Fruit fly (Drosophila melanogaster): Measurements from ENCODE around the gene CG6136.

Gene CG6136

dm6 chr3R:15366839-15367238 is 5.2 kb downstream of the CG6136 start (continued):
- TF ChIP-seq pdm3 (GFP tag; optimal IDR thresholded peaks at IDR 0.05): no peak
- no peak for TF ChIP-seq ss (GFP tag; optimal IDR thresholded peaks at IDR 0.05)
- TF ChIP-seq vri (GFP tag; optimal IDR thresholded peaks at IDR 0.05): no peak
- no peak for TF ChIP-seq CG11762 (GFP tag; optimal IDR thresholded peaks at IDR 0.05; ENCODE audit: insufficient read depth)
- peak; percentile 94 for TF ChIP-seq svp (GFP tag)
- TF ChIP-seq CG3919 (GFP tag; optimal IDR thresholded peaks at IDR 0.05): no peak
- no peak for TF ChIP-seq Sox102F (GFP tag; optimal IDR thresholded peaks at IDR 0.05)

dm6 chr3R:15363608-15364007 is 8.4 kb downstream of the CG6136 start, which contains the start of gene CG6171:
CG6171 (minus strand) TSS chr3R:15363857.
- peak; percentile 34 for TF ChIP-seq esn (GFP tag; optimal IDR thresholded peaks at IDR 0.05)
- peak; percentile 52 for TF ChIP-seq Eip78C (GFP tag)
- TF ChIP-seq cyc (GFP tag; optimal IDR thresholded peaks at IDR 0.05): no peak

- TF ChIP-seq CG8119 (GFP tag; IDR thresholded peaks at IDR 0.05) (no peak), eg (GFP tag; IDR thresholded peaks at IDR 0.05) (no peak), CG34406 (GFP tag; optimal IDR thresholded peaks at IDR 0.05) (no peak), CG11294 (GFP tag; IDR thresholded peaks at IDR 0.05) (no peak), fkh (GFP tag; optimal IDR thresholded peaks at IDR 0.05) (no peak), dac (GFP tag; optimal IDR thresholded peaks at IDR 0.05) (no peak), OdsH (GFP tag; optimal IDR thresholded peaks at IDR 0.05) (no peak), lz (GFP tag; optimal IDR thresholded peaks at IDR 0.05) (no peak), Eip75B (GFP tag; optimal IDR thresholded peaks at IDR 0.05) (no peak), CG31627 (GFP tag; optimal IDR thresholded peaks at IDR 0.05) (no peak), CG10631 (GFP tag; optimal IDR thresholded peaks at IDR 0.05) (no peak), CG9139 (GFP tag; optimal IDR thresholded peaks at IDR 0.05) (no peak), cyc (GFP tag; optimal IDR thresholded peaks at IDR 0.05) (no peak), CG3919 (GFP tag; optimal IDR thresholded peaks at IDR 0.05) (no peak), CG8319 (GFP tag; optimal IDR thresholded peaks at IDR 0.05) (no peak), fd59A (GFP tag; optimal IDR thresholded peaks at IDR 0.05) (no peak), Hr38 (GFP tag; optimal IDR thresholded peaks at IDR 0.05) (no peak)
Measured at dm6 chr3R:15361490-15361889, 10.5 kb downstream of the CG6136 start, which contains the start of the genes Cog2 and Trax. Cog2 (minus strand) TSS chr3R:15361657. Trax (plus strand) TSS chr3R:15361692.

- TF ChIP-seq dac (GFP tag; optimal IDR thresholded peaks at IDR 0.05) (peak; percentile 72), Hr38 (GFP tag; optimal IDR thresholded peaks at IDR 0.05) (no peak), CG11294 (GFP tag; IDR thresholded peaks at IDR 0.05) (peak; percentile 67; the same call in 1 of the 2 replicates), CG8119 (GFP tag; IDR thresholded peaks at IDR 0.05) (peak; percentile 63; the same call in 2 of the 3 replicates), OdsH (GFP tag; optimal IDR thresholded peaks at IDR 0.05) (no peak), Eip75B (GFP tag; optimal IDR thresholded peaks at IDR 0.05) (no peak), CG8632 (GFP tag; optimal IDR thresholded peaks at IDR 0.05) (peak; percentile 73), CG6808 (GFP tag; optimal IDR thresholded peaks at IDR 0.05) (no peak), dsx (GFP tag; optimal IDR thresholded peaks at IDR 0.05; ENCODE audit: poor library complexity, severe bottlenecking) (peak; percentile 9), CG10669 (GFP tag; optimal IDR thresholded peaks at IDR 0.05) (peak; percentile 100), Hr4 (GFP tag; optimal IDR thresholded peaks at IDR 0.05) (no peak), CG6854 (GFP tag; optimal IDR thresholded peaks at IDR 0.05) (peak; percentile 80), lz (GFP tag; optimal IDR thresholded peaks at IDR 0.05) (peak; percentile 74), salr (GFP tag; optimal IDR thresholded peaks at IDR 0.05) (peak in 1 of 2 experiments; percentile 62), Hr39 (GFP tag; optimal IDR thresholded peaks at IDR 0.05) (no peak), CG11762 (GFP tag; optimal IDR thresholded peaks at IDR 0.05; ENCODE audit: insufficient read depth) (peak; percentile 75), Blimp-1 (GFP tag; optimal IDR thresholded peaks at IDR 0.05) (peak; percentile 73), Sox14 (GFP tag; optimal IDR thresholded peaks at IDR 0.05) (no peak), CG3919 (GFP tag; optimal IDR thresholded peaks at IDR 0.05) (no peak), Ets21C (GFP tag; optimal IDR thresholded peaks at IDR 0.05) (no peak), CG16779 (tag; optimal IDR thresholded peaks at IDR 0.05) (no peak), svp (GFP tag) (no peak), Eip93F (GFP tag; optimal IDR thresholded peaks at IDR 0.05) (no peak), cyc (GFP tag; optimal IDR thresholded peaks at IDR 0.05) (peak; percentile 83), Met (GFP tag; optimal IDR thresholded peaks at IDR 0.05) (no peak), CG34406 (GFP tag; optimal IDR thresholded peaks at IDR 0.05) (peak; percentile 72), Ets96B (tag; optimal IDR thresholded peaks at IDR 0.05) (peak; percentile 68), spab (GFP tag; optimal IDR thresholded peaks at IDR 0.05) (no peak), Gug (GFP tag; IDR thresholded peaks at IDR 0.05) (peak; percentile 83), eg (GFP tag; IDR thresholded peaks at IDR 0.05) (peak; percentile 79)
Measured at dm6 chr3R:15356645-15357431, 15.2 kb downstream of the CG6136 start, which contains the start of the genes Atg4b and Hibch. Atg4b (minus strand) TSS chr3R:15356924. Hibch (plus strand) TSS chr3R:15357229.

Data from whole organism, prepupa.